Worm (Caenorhabditis elegans): ENCODE data around the gene oac-1.

Gene oac-1

ce11 chrV:19521351-19522278 is 34.2 kb downstream of the oac-1 start:
- no peak for TF ChIP-seq zag-1 (tag; optimal IDR thresholded peaks at IDR 0.05)
- peak; percentile 45 for TF ChIP-seq nhr-43 (tag; optimal IDR thresholded peaks at IDR 0.05; ENCODE audit: poor library complexity, severe bottlenecking)
- peak; percentile 59 for TF ChIP-seq nfya-1 (tag; optimal IDR thresholded peaks at IDR 0.05; ENCODE audit: insufficient read depth)
- peak; percentile 17 for TF ChIP-seq elt-2 (tag; optimal IDR thresholded peaks at IDR 0.05)
- peak; percentile 51 for TF ChIP-seq lin-39 (tag; optimal IDR thresholded peaks at IDR 0.05)
- peak; percentile 59 for TF ChIP-seq ama-1 (optimal IDR thresholded peaks at IDR 0.05)
- TF ChIP-seq sea-2 (GFP tag; optimal IDR thresholded peaks at IDR 0.05): no peak
- TF ChIP-seq fos-1 (tag; optimal IDR thresholded peaks at IDR 0.05): no peak
- TF ChIP-seq pqm-1 (tag; optimal IDR thresholded peaks at IDR 0.05): no peak
- TF ChIP-seq nhr-25 (tag; optimal IDR thresholded peaks at IDR 0.05): peak; percentile 23

ce11 chrV:19520597-19521322 is 35.0 kb downstream of the oac-1 start:
- TF ChIP-seq ztf-11 (tag; optimal IDR thresholded peaks at IDR 0.05) (no peak), lsy-12 (tag; optimal IDR thresholded peaks at IDR 0.05) (no peak), ama-1 (optimal IDR thresholded peaks at IDR 0.05) (peak; percentile 94), nhr-25 (tag; optimal IDR thresholded peaks at IDR 0.05) (peak; percentile 84)

ce11 chrV:19520130-19520529 is 35.6 kb downstream of the oac-1 start:
- TF ChIP-seq nhr-43 (tag; optimal IDR thresholded peaks at IDR 0.05; ENCODE audit: poor library complexity, severe bottlenecking) (peak; percentile 54), ama-1 (optimal IDR thresholded peaks at IDR 0.05) (peak; percentile 97), lin-39 (tag; optimal IDR thresholded peaks at IDR 0.05) (no peak), nhr-25 (tag; optimal IDR thresholded peaks at IDR 0.05) (peak; percentile 94), nfya-1 (tag; optimal IDR thresholded peaks at IDR 0.05; ENCODE audit: insufficient read depth) (peak; percentile 73), ztf-4 (tag; optimal IDR thresholded peaks at IDR 0.05) (peak; percentile 73), lin-15B (tag; optimal IDR thresholded peaks at IDR 0.05) (no peak)

ce11 chrV:19519511-19519934 is 36.2 kb downstream of the oac-1 start:
- TF ChIP-seq tbx-2 (tag; optimal IDR thresholded peaks at IDR 0.05) (peak; percentile 84), ama-1 (optimal IDR thresholded peaks at IDR 0.05) (peak; percentile 97), nhr-25 (tag; optimal IDR thresholded peaks at IDR 0.05) (peak; percentile 71), nhr-23 (tag; optimal IDR thresholded peaks at IDR 0.05) (peak; percentile 23), ztf-4 (tag; optimal IDR thresholded peaks at IDR 0.05) (peak; percentile 66), nhr-76 (tag; optimal IDR thresholded peaks at IDR 0.05) (no peak), elt-2 (tag; optimal IDR thresholded peaks at IDR 0.05) (peak; percentile 11), nhr-43 (tag; optimal IDR thresholded peaks at IDR 0.05; ENCODE audit: poor library complexity, severe bottlenecking) (peak; percentile 65), lsy-12 (tag; optimal IDR thresholded peaks at IDR 0.05) (peak; percentile 50), eor-1 (tag; optimal IDR thresholded peaks at IDR 0.05) (no peak)

ce11 chrV:19518468-19519168 is 37.2 kb downstream of the oac-1 start:
- TF ChIP-seq pqm-1 (tag; optimal IDR thresholded peaks at IDR 0.05) (peak; percentile 4), elt-2 (tag; optimal IDR thresholded peaks at IDR 0.05) (peak; percentile 29), daf-12 (tag; optimal IDR thresholded peaks at IDR 0.05) (no peak)

ce11 chrV:19513552-19513951 is 42.2 kb downstream of the oac-1 start, which contains the start of gene phy-4:
phy-4 (minus strand) TSS chrV:19513652.
- TF ChIP-seq skn-1 (tag; optimal IDR thresholded peaks at IDR 0.05) (no peak), nhr-11 (tag; optimal IDR thresholded peaks at IDR 0.05) (no peak), nhr-237 (tag; optimal IDR thresholded peaks at IDR 0.05) (no peak), aly-2 (tag; optimal IDR thresholded peaks at IDR 0.05) (no peak)
